Fruit fly (Drosophila melanogaster): Measurements from ENCODE around the gene Cdc7.

Gene Cdc7

dm6 chrX:6646846-6647245 lies 7.5 kb upstream of the Cdc7 start:
- TF ChIP-seq HLH106 (tag; optimal IDR thresholded peaks at IDR 0.05): peak; percentile 10
- peak; percentile 22 for TF ChIP-seq fru (GFP tag; optimal IDR thresholded peaks at IDR 0.05)
- no peak for TF ChIP-seq dsf (GFP tag; optimal IDR thresholded peaks at IDR 0.05; ENCODE audit: borderline replicate concordance)
- TF ChIP-seq woc (GFP tag; optimal IDR thresholded peaks at IDR 0.05): peak; percentile 0

- no peak for TF ChIP-seq CrebA (GFP tag; optimal IDR thresholded peaks at IDR 0.05; ENCODE audit: borderline replicate concordance)
- peak; percentile 83 for TF ChIP-seq Hnf4 (GFP tag; optimal IDR thresholded peaks at IDR 0.05)
- peak; percentile 86 for TF ChIP-seq br (GFP tag; optimal IDR thresholded peaks at IDR 0.05)
- TF ChIP-seq rgr (GFP tag; optimal IDR thresholded peaks at IDR 0.05): peak; percentile 86
- TF ChIP-seq Jra (GFP tag; optimal IDR thresholded peaks at IDR 0.05): peak; percentile 57
- peak; percentile 69 for TF ChIP-seq sv (GFP tag; optimal IDR thresholded peaks at IDR 0.05)
- no peak for TF ChIP-seq dsf (GFP tag; optimal IDR thresholded peaks at IDR 0.05; ENCODE audit: borderline replicate concordance)
- peak; percentile 86 for TF ChIP-seq ey (GFP tag; optimal IDR thresholded peaks at IDR 0.05)
- peak; percentile 86 for TF ChIP-seq HLH106 (tag; optimal IDR thresholded peaks at IDR 0.05)
- no peak for TF ChIP-seq Dfd (GFP tag; optimal IDR thresholded peaks at IDR 0.05)
- TF ChIP-seq jim (GFP tag; optimal IDR thresholded peaks at IDR 0.05): no peak
- no peak for TF ChIP-seq Dif (GFP tag; optimal IDR thresholded peaks at IDR 0.05; ENCODE audit: partially characterized antibody)
- peak; percentile 33 for TF ChIP-seq brk (GFP tag; optimal IDR thresholded peaks at IDR 0.05)
- TF ChIP-seq dmrt93B (GFP tag; optimal IDR thresholded peaks at IDR 0.05): peak; percentile 85
- TF ChIP-seq N (GFP tag; optimal IDR thresholded peaks at IDR 0.05): no peak
- TF ChIP-seq woc (GFP tag; optimal IDR thresholded peaks at IDR 0.05): peak; percentile 80
- TF ChIP-seq h (GFP tag; optimal IDR thresholded peaks at IDR 0.05): peak; percentile 89
- no peak for TF ChIP-seq usp (GFP tag; optimal IDR thresholded peaks at IDR 0.05)
- peak; percentile 50 for TF ChIP-seq sage (GFP tag; optimal IDR thresholded peaks at IDR 0.05)
- peak; percentile 76 for TF ChIP-seq psq (GFP tag; optimal IDR thresholded peaks at IDR 0.05)
- peak; percentile 73 for TF ChIP-seq CG32264 (GFP tag; optimal IDR thresholded peaks at IDR 0.05)
- TF ChIP-seq CG9705 (GFP tag; optimal IDR thresholded peaks at IDR 0.05): peak; percentile 61
- TF ChIP-seq Hr83 (GFP tag; optimal IDR thresholded peaks at IDR 0.05; ENCODE audit: poor library complexity, severe bottlenecking): no peak
- peak; percentile 88 for TF ChIP-seq Sp1 (GFP tag; optimal IDR thresholded peaks at IDR 0.05)
- no peak for TF ChIP-seq Vsx2 (GFP tag; optimal IDR thresholded peaks at IDR 0.05; ENCODE audit: partially characterized antibody)
- peak; percentile 80 for TF ChIP-seq OdsH (GFP tag; optimal IDR thresholded peaks at IDR 0.05)
- TF ChIP-seq foxo (GFP tag; optimal IDR thresholded peaks at IDR 0.05): peak; percentile 2 to 90
- peak; percentile 94 for TF ChIP-seq fru (GFP tag; optimal IDR thresholded peaks at IDR 0.05)
- TF ChIP-seq Mio (GFP tag; optimal IDR thresholded peaks at IDR 0.05): peak; percentile 13
- TF ChIP-seq Rel (GFP tag; optimal IDR thresholded peaks at IDR 0.05): no peak
- TF ChIP-seq Rel (tag; optimal IDR thresholded peaks at IDR 0.05): peak; percentile 24
Observed at dm6 chrX:6656023-6656594, 1.8 kb downstream of the Cdc7 start.

- TF ChIP-seq Myc (optimal IDR thresholded peaks at IDR 0.05): peak; percentile 96
- no peak for TF ChIP-seq sage (GFP tag; optimal IDR thresholded peaks at IDR 0.05)
- peak; percentile 40 for TF ChIP-seq rgr (GFP tag; optimal IDR thresholded peaks at IDR 0.05)
- no peak for TF ChIP-seq sv (GFP tag; optimal IDR thresholded peaks at IDR 0.05)
- TF ChIP-seq usp (GFP tag; optimal IDR thresholded peaks at IDR 0.05): no peak
- no peak for TF ChIP-seq dl (GFP tag; optimal IDR thresholded peaks at IDR 0.05; ENCODE audit: insufficient read depth in 1 of 2, partially characterized antibody in 2 of 2)
- no peak for TF ChIP-seq Mio (GFP tag; optimal IDR thresholded peaks at IDR 0.05)
- no peak for TF ChIP-seq Dfd (GFP tag; optimal IDR thresholded peaks at IDR 0.05)
- TF ChIP-seq Hr78 (GFP tag; optimal IDR thresholded peaks at IDR 0.05): no peak
- no peak for TF ChIP-seq CG32264 (GFP tag; optimal IDR thresholded peaks at IDR 0.05)
- peak; percentile 17 for TF ChIP-seq psq (GFP tag; optimal IDR thresholded peaks at IDR 0.05)
- TF ChIP-seq CG9705 (GFP tag; optimal IDR thresholded peaks at IDR 0.05): peak; percentile 33
- peak; percentile 64 for TF ChIP-seq HLH106 (tag; optimal IDR thresholded peaks at IDR 0.05)
- TF ChIP-seq CrebA (GFP tag; optimal IDR thresholded peaks at IDR 0.05; ENCODE audit: borderline replicate concordance): no peak
- peak; percentile 36 for TF ChIP-seq OdsH (GFP tag; optimal IDR thresholded peaks at IDR 0.05)
- no peak for TF ChIP-seq N (GFP tag; optimal IDR thresholded peaks at IDR 0.05)
- no peak for TF ChIP-seq ey (GFP tag; optimal IDR thresholded peaks at IDR 0.05)
- TF ChIP-seq h (GFP tag; optimal IDR thresholded peaks at IDR 0.05): peak; percentile 55
- no peak for TF ChIP-seq pan (optimal IDR thresholded peaks at IDR 0.05)
- TF ChIP-seq dmrt93B (GFP tag; optimal IDR thresholded peaks at IDR 0.05): no peak
- TF ChIP-seq foxo (GFP tag; optimal IDR thresholded peaks at IDR 0.05): peak in 1 of 2 experiments; percentile 44
- TF ChIP-seq tai (GFP tag; optimal IDR thresholded peaks at IDR 0.05): no peak
- peak; percentile 69 for TF ChIP-seq Sp1 (GFP tag; optimal IDR thresholded peaks at IDR 0.05)
- TF ChIP-seq Abd-B (GFP tag; optimal IDR thresholded peaks at IDR 0.05): no peak
- TF ChIP-seq Jra (GFP tag; optimal IDR thresholded peaks at IDR 0.05): no peak
- no peak for TF ChIP-seq br (GFP tag; optimal IDR thresholded peaks at IDR 0.05)
- TF ChIP-seq Hr83 (GFP tag; optimal IDR thresholded peaks at IDR 0.05; ENCODE audit: poor library complexity, severe bottlenecking): no peak
- peak; percentile 52 for TF ChIP-seq fru (GFP tag; optimal IDR thresholded peaks at IDR 0.05)
- peak; percentile 18 for TF ChIP-seq Dif (GFP tag; optimal IDR thresholded peaks at IDR 0.05; ENCODE audit: partially characterized antibody)
- TF ChIP-seq dsf (GFP tag; optimal IDR thresholded peaks at IDR 0.05; ENCODE audit: borderline replicate concordance): no peak
- TF ChIP-seq Hnf4 (GFP tag; optimal IDR thresholded peaks at IDR 0.05): peak; percentile 2
- TF ChIP-seq Vsx2 (GFP tag; optimal IDR thresholded peaks at IDR 0.05; ENCODE audit: partially characterized antibody): no peak
- peak; percentile 57 for TF ChIP-seq woc (GFP tag; optimal IDR thresholded peaks at IDR 0.05)
- no peak for TF ChIP-seq lola (GFP tag; optimal IDR thresholded peaks at IDR 0.05)
- peak; percentile 52 for TF ChIP-seq brk (GFP tag; optimal IDR thresholded peaks at IDR 0.05)
Observed at dm6 chrX:6656626-6657558, 2.6 kb downstream of the Cdc7 start.

Data from whole organism, wandering third instar larva.